Fruit fly (Drosophila melanogaster): Measurements from ENCODE around the gene CG32086.

CG32086 gene

DNA sequence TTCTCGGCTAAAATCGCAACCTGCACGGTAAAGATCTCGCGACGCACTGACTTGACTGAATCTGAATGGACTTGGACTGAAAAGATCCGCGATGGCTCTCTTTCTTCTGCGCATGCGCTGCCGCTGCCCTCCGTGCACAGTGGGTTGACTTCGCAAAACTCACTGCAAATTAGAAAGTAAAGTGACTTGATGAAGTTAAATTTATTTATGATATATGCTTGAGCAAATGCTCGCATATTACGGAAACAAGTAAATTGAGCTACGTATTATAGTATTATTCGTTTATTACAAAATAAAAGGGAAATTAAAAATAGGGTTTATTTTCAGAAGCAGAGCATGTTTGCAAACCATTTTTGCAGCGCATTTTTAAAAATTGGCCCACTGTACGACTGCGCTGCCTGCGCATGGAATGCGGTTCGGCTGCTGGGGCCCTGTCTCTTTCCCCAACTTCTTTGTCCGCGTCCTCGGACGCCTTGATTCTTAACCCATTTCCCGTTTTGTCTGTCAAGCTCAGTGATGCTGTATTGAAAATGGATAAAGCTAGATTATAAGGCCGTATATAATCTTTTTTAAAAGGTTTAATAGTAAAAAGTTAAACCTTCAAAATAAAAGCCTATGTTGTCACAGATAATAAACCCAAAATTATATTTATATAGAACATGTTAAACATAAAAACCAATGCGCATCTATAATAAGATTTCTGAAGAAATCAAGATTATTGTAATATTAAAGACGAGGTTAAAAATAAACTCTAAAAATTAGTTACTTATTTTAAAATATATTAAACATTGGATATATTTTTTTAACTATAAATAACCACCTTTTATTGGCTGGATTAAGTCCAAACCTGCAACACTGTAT is 4.1 kb upstream of the CG32086 start, which contains the start of gene rt (continued):
- TF ChIP-seq Eip74EF (GFP tag; optimal IDR thresholded peaks at IDR 0.05) (peak in 1 of 2 experiments; percentile 11), CG4730 (GFP tag; IDR thresholded peaks at IDR 0.05) (no peak), GATAe (GFP tag; conservative IDR thresholded peaks at IDR 0.05) (no peak), bcd (GFP tag; optimal IDR thresholded peaks at IDR 0.05) (peak; percentile 24), CG12155 (GFP tag; optimal IDR thresholded peaks at IDR 0.05) (peak; percentile 9), CG14860 (GFP tag; IDR thresholded peaks at IDR 0.05; ENCODE audit: partially characterized antibody) (0 out of 3 replicates have a peak, but pooled peaks have one; percentile 30), CG11093 (GFP tag; IDR thresholded peaks at IDR 0.05) (peak; percentile 71; the same call in 2 of the 3 replicates), CG18262 (tag; optimal IDR thresholded peaks at IDR 0.05) (peak; percentile 80), pan (optimal IDR thresholded peaks at IDR 0.05) (no peak), pan (GFP tag; optimal IDR thresholded peaks at IDR 0.05 in 1 of 2, IDR thresholded peaks at IDR 0.05 in 1 of 2) (no peak), dysf (GFP tag; IDR thresholded peaks at IDR 0.05) (peak; percentile 66; the same call in 2 of the 3 replicates), Nf-YB (GFP tag; optimal IDR thresholded peaks at IDR 0.05) (peak; percentile 29), H15 (GFP tag; IDR thresholded peaks at IDR 0.05) (no peak), Chrac-16 (GFP tag; optimal IDR thresholded peaks at IDR 0.05) (peak; percentile 41), inv (GFP tag; IDR thresholded peaks at IDR 0.05; ENCODE audit: partially characterized antibody) (no peak), CkIIα-i1 (GFP tag; IDR thresholded peaks at IDR 0.05) (no peak), CG12391 (tag; optimal IDR thresholded peaks at IDR 0.05) (peak; percentile 59), BtbVII (GFP tag; optimal IDR thresholded peaks at IDR 0.05) (no peak), E2f2 (GFP tag; IDR thresholded peaks at IDR 0.05) (peak; percentile 31; the same call in 1 of the 2 replicates), CG4707 (GFP tag; optimal IDR thresholded peaks at IDR 0.05) (peak; percentile 97), CG7928 (GFP tag; optimal IDR thresholded peaks at IDR 0.05) (no peak), Ravus (GFP tag; IDR thresholded peaks at IDR 0.05) (no peak), CG10366 (GFP tag; IDR thresholded peaks at IDR 0.05) (0 out of 2 replicates have a peak, but pooled peaks have one; percentile 16), unpg (GFP tag; optimal IDR thresholded peaks at IDR 0.05) (peak; percentile 71), CG4404 (GFP tag; IDR thresholded peaks at IDR 0.05) (peak; percentile 44), CG31224 (GFP tag; IDR thresholded peaks at IDR 0.05) (peak; percentile 29; the same call in 1 of the 2 replicates), CG18476 (GFP tag; optimal IDR thresholded peaks at IDR 0.05) (peak; percentile 36), cwo (GFP tag; optimal IDR thresholded peaks at IDR 0.05) (peak; percentile 1), zen (tag; optimal IDR thresholded peaks at IDR 0.05) (peak; percentile 6), ERR (GFP tag; optimal IDR thresholded peaks at IDR 0.05) (no peak), salm (tag; optimal IDR thresholded peaks at IDR 0.05) (peak; percentile 29), Hr39 (optimal IDR thresholded peaks at IDR 0.05) (no peak), crol (GFP tag; IDR thresholded peaks at IDR 0.05) (no peak), CG15011 (GFP tag; optimal IDR thresholded peaks at IDR 0.05) (peak; percentile 27), CG5953 (GFP tag; IDR thresholded peaks at IDR 0.05) (peak; percentile 37; the same call in 1 of the 2 replicates), fd64A (GFP tag; optimal IDR thresholded peaks at IDR 0.05) (peak; percentile 24), D19B (GFP tag; optimal IDR thresholded peaks at IDR 0.05) (no peak), CG2199 (GFP tag; IDR thresholded peaks at IDR 0.05) (0 out of 3 replicates have a peak, but pooled peaks have one; percentile 67), Oli (tag; optimal IDR thresholded peaks at IDR 0.05) (peak; percentile 66), CG17359 (tag; optimal IDR thresholded peaks at IDR 0.05) (peak; percentile 31), lilli (GFP tag; optimal IDR thresholded peaks at IDR 0.05) (peak; percentile 47), CG11723 (GFP tag; optimal IDR thresholded peaks at IDR 0.05) (peak; percentile 8), esg (GFP tag; conservative IDR thresholded peaks at IDR 0.05) (peak; percentile 61), stc (GFP tag; IDR thresholded peaks at IDR 0.05) (0 out of 2 replicates have a peak, but pooled peaks have one; percentile 24), CG1233 (GFP tag; optimal IDR thresholded peaks at IDR 0.05) (peak; percentile 22), PHDP (tag; optimal IDR thresholded peaks at IDR 0.05) (peak; percentile 41), NC2β (GFP tag; optimal IDR thresholded peaks at IDR 0.05) (peak; percentile 38), Med (GFP tag) (peak; percentile 52)
